Worm (Caenorhabditis elegans): ENCODE data around the gene C16D2.3.
A peak's percentile ranks its signal among the peaks of the same experiment; 100 is the strongest.

The C16D2.3 gene

ce11 chrII:9126965-9127364 is 10.9 kb upstream of the C16D2.3 start (continued):
- TF ChIP-seq pha-4 (GFP tag; IDR thresholded peaks at IDR 0.05) (no peak), pha-4 (tag; optimal IDR thresholded peaks at IDR 0.05) (peak; percentile 95), spr-1 (tag; optimal IDR thresholded peaks at IDR 0.05) (no peak), duxl-1 (tag; optimal IDR thresholded peaks at IDR 0.05; ENCODE audit: poor library complexity) (no peak), madf-9 (GFP tag; conservative IDR thresholded peaks at IDR 0.05) (no peak), saeg-2 (GFP tag; IDR thresholded peaks at IDR 0.05) (no peak), nhr-6 (tag; optimal IDR thresholded peaks at IDR 0.05) (peak; percentile 87), aha-1 (tag) (no peak), lin-29 (GFP tag; IDR thresholded peaks at IDR 0.05) (no peak), ztf-11 (tag; optimal IDR thresholded peaks at IDR 0.05) (no peak), dpl-1 (GFP tag; optimal IDR thresholded peaks at IDR 0.05) (no peak), daf-19 (GFP tag; conservative IDR thresholded peaks at IDR 0.05) (no peak), skn-1 (tag; optimal IDR thresholded peaks at IDR 0.05) (no peak), mep-1 (tag; optimal IDR thresholded peaks at IDR 0.05) (peak; percentile 47), unc-39 (tag; optimal IDR thresholded peaks at IDR 0.05) (no peak), lin-15B (tag; optimal IDR thresholded peaks at IDR 0.05) (no peak), ceh-28 (tag; optimal IDR thresholded peaks at IDR 0.05) (no peak), daf-16 (GFP tag; optimal IDR thresholded peaks at IDR 0.05) (no peak), daf-16 (tag; optimal IDR thresholded peaks at IDR 0.05) (peak; percentile 19), lim-7 (GFP tag; IDR thresholded peaks at IDR 0.05) (no peak), tag-97 (GFP tag; IDR thresholded peaks at IDR 0.05) (no peak), Y48G9A.11 (GFP tag; IDR thresholded peaks at IDR 0.05) (no peak), nhr-102 (tag; optimal IDR thresholded peaks at IDR 0.05) (no peak), unc-130 (GFP tag; optimal IDR thresholded peaks at IDR 0.05) (no peak), F49E8.2 (tag; optimal IDR thresholded peaks at IDR 0.05; ENCODE audit: borderline replicate concordance) (no peak), nhr-42 (GFP tag; IDR thresholded peaks at IDR 0.05) (0 out of 2 replicates have a peak, but pooled peaks have one; percentile 30), zfp-2 (tag; optimal IDR thresholded peaks at IDR 0.05) (no peak), ceh-62 (tag; optimal IDR thresholded peaks at IDR 0.05) (no peak), ceh-44 (GFP tag; IDR thresholded peaks at IDR 0.05) (no peak), spr-3 (GFP tag; optimal IDR thresholded peaks at IDR 0.05) (no peak), Y5F2A.4 (GFP tag; optimal IDR thresholded peaks at IDR 0.05) (no peak), lin-38 (GFP tag; IDR thresholded peaks at IDR 0.05) (no peak), hlh-30 (tag; optimal IDR thresholded peaks at IDR 0.05; ENCODE audit: insufficient read depth) (peak; percentile 50), nhr-10 (tag; optimal IDR thresholded peaks at IDR 0.05) (no peak), ceh-32 (tag; optimal IDR thresholded peaks at IDR 0.05; ENCODE audit: poor library complexity) (no peak), Y105C5A.15 (GFP tag; IDR thresholded peaks at IDR 0.05) (no peak), ZK337.2 (GFP tag; IDR thresholded peaks at IDR 0.05) (no peak), F37D6.2 (tag; optimal IDR thresholded peaks at IDR 0.05) (no peak), gei-8 (GFP tag; optimal IDR thresholded peaks at IDR 0.05) (no peak), mdt-29 (GFP tag; IDR thresholded peaks at IDR 0.05) (no peak), nhr-76 (tag; optimal IDR thresholded peaks at IDR 0.05) (no peak), dmd-8 (GFP tag; IDR thresholded peaks at IDR 0.05) (no peak), set-16 (GFP tag; IDR thresholded peaks at IDR 0.05) (no peak), D1046.2 (GFP tag; IDR thresholded peaks at IDR 0.05) (no peak), T20F7.1 (GFP tag; optimal IDR thresholded peaks at IDR 0.05) (no peak), tra-1 (GFP tag; IDR thresholded peaks at IDR 0.05) (no peak), jun-1 (tag; optimal IDR thresholded peaks at IDR 0.05) (no peak), cey-2 (tag; optimal IDR thresholded peaks at IDR 0.05; ENCODE audit: borderline replicate concordance, insufficient read depth) (no peak), lin-1 (GFP tag; IDR thresholded peaks at IDR 0.05) (no peak), mdl-1 (tag; optimal IDR thresholded peaks at IDR 0.05) (peak in 1 of 2 experiments; percentile 37), ceh-20 (GFP tag; IDR thresholded peaks at IDR 0.05) (no peak), ama-1 (optimal IDR thresholded peaks at IDR 0.05) (peak; percentile 27), lin-13 (GFP tag; optimal IDR thresholded peaks at IDR 0.05) (no peak)
